Worm (Caenorhabditis elegans): ENCODE data around the gene gnrr-6.

ce11 chrX:11196741-11197140, 18.0 kb downstream of the gnrr-6 start, which contains the start of gene C34F6.1:
- no peak for TF ChIP-seq zip-2 (tag; optimal IDR thresholded peaks at IDR 0.05)
- no peak for TF ChIP-seq gei-8 (GFP tag; optimal IDR thresholded peaks at IDR 0.05)
- no peak for TF ChIP-seq set-16 (GFP tag; IDR thresholded peaks at IDR 0.05)
- TF ChIP-seq unc-62 (GFP tag; optimal IDR thresholded peaks at IDR 0.05 in 1 of 2) = no peak
- TF ChIP-seq unc-62 (tag; optimal IDR thresholded peaks at IDR 0.05) = no peak
- TF ChIP-seq nhr-42 (GFP tag; IDR thresholded peaks at IDR 0.05) = no peak
- TF ChIP-seq unc-39 (tag; optimal IDR thresholded peaks at IDR 0.05) = no peak
- TF ChIP-seq skn-1 (tag; optimal IDR thresholded peaks at IDR 0.05) = no peak
- TF ChIP-seq ceh-28 (tag; optimal IDR thresholded peaks at IDR 0.05) = no peak
- TF ChIP-seq nhr-25 (tag; optimal IDR thresholded peaks at IDR 0.05; ENCODE audit: borderline replicate concordance, insufficient read depth) = no peak
- no peak for TF ChIP-seq nhr-28 (tag; optimal IDR thresholded peaks at IDR 0.05)
- no peak for TF ChIP-seq nhr-11 (tag; optimal IDR thresholded peaks at IDR 0.05)
- no peak for TF ChIP-seq dmd-8 (GFP tag; IDR thresholded peaks at IDR 0.05)
- TF ChIP-seq ztf-7 (tag; optimal IDR thresholded peaks at IDR 0.05) = no peak
